Worm (Caenorhabditis elegans): Measurements from ENCODE around the gene gst-23.

Gene gst-23

DNA sequence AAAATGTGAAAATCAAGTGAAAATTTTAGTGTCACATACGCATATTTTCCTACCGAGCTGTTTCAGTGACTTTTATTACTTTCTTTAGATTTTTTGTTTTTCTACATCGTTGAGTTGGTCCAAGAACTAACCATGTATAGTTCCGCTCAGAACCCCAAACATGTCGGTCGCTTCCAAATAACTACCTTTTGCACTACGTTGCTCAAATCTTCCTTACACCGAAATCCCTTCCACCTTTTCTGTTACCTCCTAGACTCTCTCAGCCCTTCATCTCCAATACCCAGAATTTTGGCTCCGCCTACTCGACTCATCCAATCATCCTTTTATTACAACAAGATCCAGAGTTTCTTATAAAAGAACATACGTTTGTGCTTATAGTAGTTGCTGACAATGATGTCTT is 41.5 kb downstream of the gst-23 start, which contains the start of gene F35F10.5:
Gene F35F10.5, plus strand, starts transcription at position 301 of the 400 bp plus-strand sequence.
- no peak for TF ChIP-seq lsy-2 (tag; optimal IDR thresholded peaks at IDR 0.05)
- no peak for TF ChIP-seq ceh-82 (tag; optimal IDR thresholded peaks at IDR 0.05)
- no peak for TF ChIP-seq elt-1 (tag; optimal IDR thresholded peaks at IDR 0.05)

- no peak for TF ChIP-seq nhr-77 (tag; optimal IDR thresholded peaks at IDR 0.05)
Measured at ce11 chrV:3287330-3287729, 44.2 kb downstream of the gst-23 start, which contains the start of gene F35F10.7. TSS of gene F35F10.7 (minus strand) at chrV:3287430.

DNA sequence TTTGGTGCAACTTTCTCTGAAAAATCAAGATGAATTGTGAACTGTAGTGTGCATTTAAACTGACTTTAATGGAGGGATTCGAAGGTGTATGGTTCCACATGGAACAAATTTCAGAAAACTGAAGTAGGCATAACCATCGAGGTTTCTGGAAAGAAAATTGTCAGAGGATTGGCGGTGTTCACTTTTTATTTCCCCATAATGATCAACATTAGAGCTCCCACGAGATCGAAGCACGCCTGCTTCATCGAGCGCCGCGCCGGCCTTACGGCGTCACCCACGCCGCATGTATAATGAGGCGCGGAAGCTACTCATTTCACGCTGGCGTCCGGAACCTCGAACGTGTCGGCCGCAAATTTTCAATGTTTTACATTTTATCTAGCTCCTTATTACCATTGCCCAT is 45.0 kb downstream of the gst-23 start:
- TF ChIP-seq alr-1 (tag; optimal IDR thresholded peaks at IDR 0.05) = no peak
- no peak for TF ChIP-seq nhr-129 (tag; optimal IDR thresholded peaks at IDR 0.05)
- no peak for TF ChIP-seq Y55F3AM.14 (GFP tag; optimal IDR thresholded peaks at IDR 0.05)
- no peak for TF ChIP-seq lsy-2 (tag; optimal IDR thresholded peaks at IDR 0.05)
- TF ChIP-seq ztf-11 (tag; optimal IDR thresholded peaks at IDR 0.05) = no peak
- no peak for TF ChIP-seq R02D3.7 (tag; optimal IDR thresholded peaks at IDR 0.05)
- no peak for TF ChIP-seq unc-55 (GFP tag; optimal IDR thresholded peaks at IDR 0.05)
- no peak for TF ChIP-seq nhr-11 (tag; optimal IDR thresholded peaks at IDR 0.05)
- no peak for TF ChIP-seq dmd-4 (tag; optimal IDR thresholded peaks at IDR 0.05)
- no peak for TF ChIP-seq nhr-21 (tag; optimal IDR thresholded peaks at IDR 0.05)
- no peak for TF ChIP-seq aly-2 (tag; optimal IDR thresholded peaks at IDR 0.05)

ce11 chrV:3289267-3289666 is 46.2 kb downstream of the gst-23 start, which contains the start of gene F35F10.6:
TSS of gene F35F10.6 (minus strand) at chrV:3289367.
- TF ChIP-seq F13H6.1 (tag; optimal IDR thresholded peaks at IDR 0.05) = no peak
- no peak for TF ChIP-seq Y55F3AM.14 (GFP tag; optimal IDR thresholded peaks at IDR 0.05)
- no peak for TF ChIP-seq ztf-11 (tag; optimal IDR thresholded peaks at IDR 0.05)
- no peak for TF ChIP-seq mab-5 (tag; optimal IDR thresholded peaks at IDR 0.05)
- TF ChIP-seq snpc-4 (tag; optimal IDR thresholded peaks at IDR 0.05) = no peak
- TF ChIP-seq nhr-12 (tag; optimal IDR thresholded peaks at IDR 0.05) = no peak
- no peak for TF ChIP-seq ama-1 (optimal IDR thresholded peaks at IDR 0.05)
- TF ChIP-seq blmp-1 (tag; optimal IDR thresholded peaks at IDR 0.05; ENCODE audit: insufficient read depth) = no peak
- TF ChIP-seq gmeb-1 (tag; optimal IDR thresholded peaks at IDR 0.05) = no peak
